Worm (Caenorhabditis elegans) whole organism, young adult: ENCODE results near the gene W07G1.7.
A peak's percentile ranks its signal among the peaks of the same experiment; 100 is the strongest.

Experiments
- C17E4.6 ChIP-seq: fragments of 200-800 bp; sonication (Bioruptor generic); IDR thresholded peaks from 2 replicates; pipeline ENCODE4 v1.3.6; 2022; ENCODE audit warnings: missing genetic modification reagents, missing genetic modification characterization, missing compliant biosample characterization
- F57C9.4 ChIP-seq: sonication (generic microtip); optimal IDR thresholded peaks from 2 replicates; lab custom pipeline; 2017; ENCODE audit warnings: mild to moderate bottlenecking, missing genetic modification characterization, missing compliant biosample characterization
- T07F8.4 ChIP-seq: sonication (generic microtip); optimal IDR thresholded peaks from 2 replicates; lab custom pipeline; 2016; ENCODE audit warnings: mild to moderate bottlenecking, missing genetic modification characterization, moderate library complexity, missing compliant biosample characterization
- chd-7 ChIP-seq: sonication (generic microtip); optimal IDR thresholded peaks from 2 replicates; lab custom pipeline; 2016; ENCODE audit warnings: mild to moderate bottlenecking, missing genetic modification characterization, moderate library complexity, missing compliant biosample characterization
- efl-1 ChIP-seq: fragments of 150-350 bp; optimal IDR thresholded peaks from 2 replicates; lab custom pipeline; 2014; ENCODE audit warnings: missing biosample characterization, missing genetic modification reagents, missing genetic modification characterization
- gei-17 ChIP-seq: fragments of 200-800 bp; sonication (Bioruptor generic); optimal IDR thresholded peaks from 2 replicates; lab custom pipeline; 2018; ENCODE audit warnings: mild to moderate bottlenecking, missing genetic modification characterization, missing compliant biosample characterization
- lin-40 ChIP-seq: sonication (generic microtip); optimal IDR thresholded peaks from 2 replicates; lab custom pipeline; 2016; ENCODE audit warnings: missing genetic modification characterization, mild to moderate bottlenecking, missing compliant biosample characterization, missing genotype, missing genetic modification reagents
- lir-1 ChIP-seq: fragments of 200-800 bp; sonication (Bioruptor generic); conservative IDR thresholded peaks from 2 replicates; pipeline ENCODE4 v1.3.6; 2022; ENCODE audit warnings: missing genetic modification reagents, missing genetic modification characterization, missing compliant biosample characterization
- lsl-1 ChIP-seq: fragments of 200-800 bp; sonication (Bioruptor generic); optimal IDR thresholded peaks from 2 replicates; lab custom pipeline; 2018; ENCODE audit warnings: mild to moderate bottlenecking, missing genetic modification characterization, moderate library complexity, missing compliant biosample characterization

- TF ChIP-seq F57C9.4 (tag; lab: Kevin White, UChicago), result no peak
- TF ChIP-seq T07F8.4 (tag; lab: Kevin White, UChicago), result no peak
- peak; percentile 50 for TF ChIP-seq lin-40 (tag; lab: Kevin White, UChicago)
- TF ChIP-seq lir-1, result no peak
- no peak for TF ChIP-seq chd-7 (tag; lab: Kevin White, UChicago)
- no peak for TF ChIP-seq lsl-1 (GFP tag; lab: Kevin White, UChicago)
- no peak for TF ChIP-seq efl-1 (GFP tag; lab: Kevin White, UChicago)
- no peak for TF ChIP-seq C17E4.6 (GFP tag; lab: Robert Waterston, UW)
- no peak for TF ChIP-seq gei-17
Measured at ce11 chrII:13954077-13954476, 12.1 kb downstream of the W07G1.7 start.
